Fruit fly (Drosophila melanogaster) whole organism, pupa: Measurements from ENCODE around the gene CG6923.

ENCODE experiments used
- CG10348 ChIP-seq: fragments of 200-800 bp; sonication (Bioruptor generic); IDR thresholded peaks from 2 replicates; pipeline ENCODE4 v1.3.6; 2022; ENCODE audit warnings: missing biosample characterization, missing genetic modification characterization
- CG14655 ChIP-seq: fragments of 200-800 bp; sonication (Bioruptor generic); optimal IDR thresholded peaks from 3 replicates; lab custom pipeline; 2017; ENCODE audit warnings: mild to moderate bottlenecking, missing biosample characterization, missing genetic modification reagents, missing genetic modification characterization
- CG15710 ChIP-seq: fragments of 200-800 bp; sonication (Bioruptor generic); optimal IDR thresholded peaks from 2 replicates; lab custom pipeline; 2018; ENCODE audit warnings: missing biosample characterization, mild to moderate bottlenecking, missing genetic modification characterization, moderate library complexity
- CG4496 ChIP-seq: fragments of 200-800 bp; sonication (Bioruptor generic); IDR thresholded peaks from 3 replicates; pipeline ENCODE4 v1.3.6; 2022; ENCODE audit warnings: missing biosample characterization, missing genetic modification characterization
- EcR ChIP-seq: fragments of 200-800 bp; sonication (Bioruptor generic); optimal IDR thresholded peaks from 3 replicates; lab custom pipeline; 2019; ENCODE audit warnings: missing biosample characterization, missing genetic modification characterization, mild to moderate bottlenecking, moderate library complexity, missing genetic modification reagents
- Pif1B ChIP-seq: fragments of 200-800 bp; sonication (Bioruptor generic); optimal IDR thresholded peaks from 3 replicates; lab custom pipeline; 2016; ENCODE audit warnings: missing biosample characterization, missing genetic modification characterization
- fd96Ca ChIP-seq: fragments of 200-800 bp; sonication (Bioruptor generic); IDR thresholded peaks from 3 replicates; pipeline ENCODE4 v1.3.6; 2022; ENCODE audit warnings: missing biosample characterization, missing genetic modification characterization
- rn ChIP-seq: fragments of 200-800 bp; sonication (Bioruptor generic); IDR thresholded peaks from 2 replicates; pipeline ENCODE4 v1.3.6; 2022; ENCODE audit warnings: missing biosample characterization, missing genetic modification characterization

DNA sequence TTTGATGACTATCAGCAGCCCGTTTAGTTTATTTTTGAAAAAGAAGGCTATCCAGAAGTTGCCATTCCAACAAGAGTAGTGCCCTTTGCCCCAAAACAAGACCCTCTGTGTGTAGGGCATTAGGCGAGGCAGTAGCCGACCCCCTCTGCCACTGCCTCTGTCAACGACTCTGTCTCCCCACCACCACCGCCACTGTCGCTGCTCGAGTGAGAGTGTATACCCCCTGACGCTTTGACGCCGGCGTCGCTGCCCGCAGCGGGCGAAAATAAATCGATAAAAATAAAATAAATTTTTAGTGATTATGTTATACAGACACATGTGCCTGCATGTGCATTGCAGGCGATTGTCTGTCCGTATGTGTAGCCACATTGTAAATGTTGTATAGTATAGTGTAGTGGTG is 27.2 kb upstream of the CG6923 start:
- TF ChIP-seq CG14655 (peak; percentile 8), Pif1B (GFP tag; lab: Kevin White, UChicago) (no peak), fd96Ca (GFP tag; lab: Robert Waterston, UW) (no peak), CG4496 (no peak; the same call in 1 of the 3 replicates), CG15710 (tag; lab: Kevin White, UChicago) (no peak), rn (GFP tag; lab: Robert Waterston, UW) (no peak), CG10348 (GFP tag; lab: Robert Waterston, UW) (no peak), EcR (GFP tag; lab: Kevin White, UChicago) (peak; percentile 50)
